Fruit fly (Drosophila melanogaster): Measurements from ENCODE around the gene Cpr64Aa.

The Cpr64Aa gene

DNA sequence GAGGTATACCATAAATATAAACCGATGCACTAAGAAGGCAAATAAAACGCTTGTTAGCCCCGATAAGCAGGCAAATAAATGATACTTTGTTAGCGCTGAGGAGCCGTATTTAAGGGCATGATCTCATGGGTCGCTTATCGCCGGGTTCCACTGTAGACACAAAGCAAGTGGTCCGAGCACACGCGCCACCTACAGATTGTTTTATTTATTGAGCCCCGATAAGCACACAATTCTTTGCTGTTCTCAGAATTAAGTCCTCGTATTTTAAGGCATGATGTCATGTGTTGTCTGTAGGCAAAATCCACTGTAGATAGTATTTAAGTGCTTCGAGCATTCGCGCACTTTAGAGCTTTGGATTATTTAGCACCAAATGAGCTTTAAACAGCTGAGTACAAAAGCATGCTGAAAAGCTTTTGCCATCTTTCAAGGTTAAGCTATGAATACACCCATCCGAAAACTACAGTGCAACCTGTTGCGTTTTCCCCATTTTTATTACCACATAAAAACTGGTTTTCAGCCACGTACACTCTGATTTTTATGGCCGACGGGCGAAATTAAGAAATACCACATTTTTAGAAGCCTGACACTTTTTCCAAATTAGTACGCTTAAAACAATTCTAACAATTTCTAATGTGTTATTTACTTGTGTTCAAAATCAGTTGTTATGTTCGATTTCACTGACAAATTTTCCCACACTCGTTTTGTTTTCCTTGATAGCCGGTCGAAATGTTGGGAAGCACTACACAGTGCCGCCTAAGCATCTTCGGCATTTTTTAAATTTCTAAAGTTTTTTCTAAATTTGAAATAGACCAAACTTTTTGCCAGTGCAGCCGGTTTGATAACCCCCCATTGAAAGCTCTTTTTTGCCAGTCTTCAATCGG lies 30.7 kb upstream of the Cpr64Aa start, which contains the start of gene Sqor (continued):
- TF ChIP-seq CG8765 (GFP tag; IDR thresholded peaks at IDR 0.05) (peak; percentile 60; the same call in 1 of the 2 replicates), D (optimal IDR thresholded peaks at IDR 0.05) (no peak), D (GFP tag; optimal IDR thresholded peaks at IDR 0.05) (peak; percentile 37), CG12155 (GFP tag; optimal IDR thresholded peaks at IDR 0.05) (peak; percentile 66), nau (GFP tag; optimal IDR thresholded peaks at IDR 0.05) (no peak), MESR4 (GFP tag; optimal IDR thresholded peaks at IDR 0.05) (no peak), CG13123 (GFP tag; optimal IDR thresholded peaks at IDR 0.05) (peak; percentile 29), tup (GFP tag; optimal IDR thresholded peaks at IDR 0.05) (peak; percentile 76), exex (tag; optimal IDR thresholded peaks at IDR 0.05) (peak; percentile 44), CG34224 (GFP tag; IDR thresholded peaks at IDR 0.05; ENCODE audit: partially characterized antibody) (no peak), CG17612 (GFP tag; IDR thresholded peaks at IDR 0.05) (peak; percentile 24; the same call in 1 of the 2 replicates), chif (GFP tag; optimal IDR thresholded peaks at IDR 0.05) (peak; percentile 61 to 81), CG9932 (GFP tag; IDR thresholded peaks at IDR 0.05) (peak; percentile 82), CG31365 (tag; optimal IDR thresholded peaks at IDR 0.05) (peak; percentile 41), CG14965 (GFP tag; optimal IDR thresholded peaks at IDR 0.05; ENCODE audit: borderline replicate concordance) (peak; percentile 41), HLH3B (GFP tag; IDR thresholded peaks at IDR 0.05) (peak; percentile 59), lilli (GFP tag; optimal IDR thresholded peaks at IDR 0.05) (peak; percentile 89), CG18262 (tag; optimal IDR thresholded peaks at IDR 0.05) (peak; percentile 80), Mes4 (GFP tag; optimal IDR thresholded peaks at IDR 0.05) (peak; percentile 71), fd3F (GFP tag; optimal IDR thresholded peaks at IDR 0.05) (peak; percentile 86), ham (GFP tag; IDR thresholded peaks at IDR 0.05) (peak; percentile 70; the same call in 1 of the 2 replicates), knrl (GFP tag; IDR thresholded peaks at IDR 0.05; ENCODE audit: partially characterized antibody) (no peak), pho (GFP tag; optimal IDR thresholded peaks at IDR 0.05) (peak; percentile 90), croc (GFP tag; conservative IDR thresholded peaks at IDR 0.05) (0 out of 3 replicates have a peak, but pooled peaks have one; percentile 13), zen2 (GFP tag; IDR thresholded peaks at IDR 0.05; ENCODE audit: partially characterized antibody) (no peak), bowl (GFP tag; IDR thresholded peaks at IDR 0.05) (peak; percentile 61), nerfin-1 (tag; optimal IDR thresholded peaks at IDR 0.05) (peak; percentile 44), lov (optimal IDR thresholded peaks at IDR 0.05) (no peak), lov (GFP tag; IDR thresholded peaks at IDR 0.05) (peak; percentile 59; the same call in 1 of the 3 replicates), CG9727 (GFP tag; optimal IDR thresholded peaks at IDR 0.05) (peak; percentile 87), CG30403 (GFP tag; optimal IDR thresholded peaks at IDR 0.05) (peak; percentile 91), YL-1 (GFP tag; optimal IDR thresholded peaks at IDR 0.05) (peak; percentile 71), trem (tag; optimal IDR thresholded peaks at IDR 0.05) (peak; percentile 30), eyg (GFP tag; optimal IDR thresholded peaks at IDR 0.05) (peak; percentile 87), CG18764 (GFP tag; optimal IDR thresholded peaks at IDR 0.05) (peak; percentile 54), Optix (GFP tag; IDR thresholded peaks at IDR 0.05) (peak; percentile 83), C15 (GFP tag; IDR thresholded peaks at IDR 0.05) (peak; percentile 77), gsb (GFP tag; IDR thresholded peaks at IDR 0.05) (peak; percentile 74), NC2α (GFP tag; optimal IDR thresholded peaks at IDR 0.05) (peak; percentile 52), ATbp (GFP tag; optimal IDR thresholded peaks at IDR 0.05) (peak; percentile 73), luna (GFP tag; optimal IDR thresholded peaks at IDR 0.05) (peak; percentile 72), ems (GFP tag; optimal IDR thresholded peaks at IDR 0.05) (peak; percentile 91), CG2875 (GFP tag; optimal IDR thresholded peaks at IDR 0.05) (peak; percentile 31), CG9797 (GFP tag; optimal IDR thresholded peaks at IDR 0.05) (no peak), Usf (GFP tag; optimal IDR thresholded peaks at IDR 0.05) (peak; percentile 71), CG18599 (GFP tag; optimal IDR thresholded peaks at IDR 0.05) (peak; percentile 88), Hr51 (GFP tag; optimal IDR thresholded peaks at IDR 0.05) (peak; percentile 89 to 95), CG30020 (tag; optimal IDR thresholded peaks at IDR 0.05) (peak; percentile 49)

Measured in whole organism, embryonic.